Worm (Caenorhabditis elegans) whole organism, late embryonic: ENCODE results near the gene B0285.6.

Experiments
- C08G9.2 ChIP-seq: sonication (generic microtip); optimal IDR thresholded peaks from 2 replicates; lab custom pipeline; 2016; ENCODE audit warnings: mild to moderate bottlenecking, missing genetic modification characterization, moderate library complexity, missing compliant biosample characterization
- K09A11.1 ChIP-seq: sonication (generic microtip); optimal IDR thresholded peaks from 2 replicates; lab custom pipeline; 2017; ENCODE audit warnings: antibody characterized with exemption, mild to moderate bottlenecking, missing genetic modification characterization, missing compliant biosample characterization; ENCODE audit not compliant: insufficient read depth
- T23F11.4 ChIP-seq: fragments of 200-800 bp; sonication (Bioruptor generic); optimal IDR thresholded peaks from 2 replicates; lab custom pipeline; 2018; ENCODE audit warnings: mild to moderate bottlenecking, missing genetic modification characterization, missing compliant biosample characterization
- ahr-1 ChIP-seq: sonication (generic microtip); optimal IDR thresholded peaks from 2 replicates; lab custom pipeline; 2016; ENCODE audit warnings: missing genetic modification characterization, missing compliant biosample characterization
- ceh-18 ChIP-seq: sonication (generic microtip); optimal IDR thresholded peaks from 2 replicates; lab custom pipeline; 2016; ENCODE audit warnings: missing genetic modification characterization, missing compliant biosample characterization
- ceh-2 ChIP-seq: sonication (generic microtip); optimal IDR thresholded peaks from 2 replicates; lab custom pipeline; 2016; ENCODE audit warnings: missing genotype, missing genetic modification characterization, missing compliant biosample characterization
- ceh-22 ChIP-seq: sonication (generic microtip); optimal IDR thresholded peaks from 2 replicates; lab custom pipeline; 2017; ENCODE audit warnings: missing biosample characterization, missing genetic modification characterization
- ceh-24 ChIP-seq: sonication (generic microtip); optimal IDR thresholded peaks from 2 replicates; lab custom pipeline; 2016; ENCODE audit warnings: mild to moderate bottlenecking, missing genetic modification characterization, missing compliant biosample characterization
- ceh-30 ChIP-seq: fragments of 150-350 bp; optimal IDR thresholded peaks from 2 replicates; lab custom pipeline; 2014; ENCODE audit warnings: missing biosample characterization, missing genetic modification characterization
- ceh-45 ChIP-seq: fragments of 200-800 bp; sonication (Bioruptor generic); IDR thresholded peaks from 2 replicates; pipeline ENCODE4 v1.3.6; 2022; ENCODE audit warnings: missing genetic modification reagents, missing genetic modification characterization, missing compliant biosample characterization
- ceh-48 ChIP-seq: sonication (generic microtip); optimal IDR thresholded peaks from 2 replicates; lab custom pipeline; 2016; ENCODE audit warnings: missing genetic modification characterization, inconsistent platforms, missing compliant biosample characterization
- dve-1 ChIP-seq: sonication (generic microtip); optimal IDR thresholded peaks from 2 replicates; lab custom pipeline; 2017; ENCODE audit warnings: antibody characterized with exemption, mild to moderate bottlenecking, missing genetic modification characterization, missing compliant biosample characterization
- elt-2 ChIP-seq: sonication (generic microtip); optimal IDR thresholded peaks from 2 replicates; lab custom pipeline; 2016; ENCODE audit warnings: missing genetic modification reagents, missing genetic modification characterization, missing compliant biosample characterization
- fkh-10 ChIP-seq: fragments of 150-350 bp; optimal IDR thresholded peaks from 2 replicates; lab custom pipeline; 2014; ENCODE audit warnings: missing biosample characterization, missing genetic modification reagents, missing genetic modification characterization
- fkh-6 ChIP-seq: sonication (generic microtip); optimal IDR thresholded peaks from 2 replicates; lab custom pipeline; 2016; ENCODE audit warnings: missing genetic modification characterization, missing compliant biosample characterization
- hlh-13 ChIP-seq: fragments of 200-800 bp; sonication (Bioruptor generic); optimal IDR thresholded peaks from 2 replicates; lab custom pipeline; 2018; ENCODE audit warnings: mild to moderate bottlenecking, missing genetic modification characterization, missing compliant biosample characterization
- hlh-8 ChIP-seq: sonication (generic microtip); optimal IDR thresholded peaks from 2 replicates; lab custom pipeline; 2016; ENCODE audit warnings: missing genotype, missing genetic modification characterization, missing compliant biosample characterization
- lim-6 ChIP-seq: sonication (generic microtip); optimal IDR thresholded peaks from 2 replicates; lab custom pipeline; 2016; ENCODE audit warnings: missing genetic modification characterization, missing compliant biosample characterization
- madf-2 ChIP-seq: sonication (generic microtip); optimal IDR thresholded peaks from 2 replicates; lab custom pipeline; 2017; ENCODE audit warnings: missing genetic modification characterization, missing compliant biosample characterization
- nfya-1 ChIP-seq: sonication (generic microtip); optimal IDR thresholded peaks from 2 replicates; lab custom pipeline; 2017; ENCODE audit warnings: missing genetic modification characterization, mild to moderate bottlenecking, missing compliant biosample characterization, antibody characterized with exemption, moderate library complexity
- nhr-11 ChIP-seq: fragments of 150-350 bp; optimal IDR thresholded peaks from 2 replicates; lab custom pipeline; 2014; ENCODE audit warnings: missing biosample characterization, missing genetic modification characterization
- npax-4 ChIP-seq: sonication (generic microtip); optimal IDR thresholded peaks from 2 replicates; lab custom pipeline; 2016; ENCODE audit warnings: missing genetic modification characterization, missing compliant biosample characterization
- pag-3 ChIP-seq: sonication (generic microtip); optimal IDR thresholded peaks from 2 replicates; lab custom pipeline; 2016; ENCODE audit warnings: missing compliant biosample characterization, missing genetic modification characterization, borderline replicate concordance
- pax-1 ChIP-seq: fragments of 150-350 bp; optimal IDR thresholded peaks from 2 replicates; lab custom pipeline; 2014; ENCODE audit warnings: missing biosample characterization, missing genetic modification characterization
- pha-2 ChIP-seq: sonication (generic microtip); optimal IDR thresholded peaks from 2 replicates; lab custom pipeline; 2017; ENCODE audit warnings: mild to moderate bottlenecking, missing genetic modification characterization, missing compliant biosample characterization
- pha-4 ChIP-seq: fragments of 150-350 bp; optimal IDR thresholded peaks from 2 replicates; lab custom pipeline; 2018; ENCODE audit warnings: missing biosample characterization, missing genetic modification reagents, missing genetic modification characterization
- pqm-1 ChIP-seq: sonication (generic microtip); optimal IDR thresholded peaks from 2 replicates; lab custom pipeline; 2016; ENCODE audit warnings: missing genetic modification characterization, missing compliant biosample characterization
- rnt-1 ChIP-seq: sonication (generic microtip); optimal IDR thresholded peaks from 2 replicates; lab custom pipeline; 2016; ENCODE audit warnings: missing genetic modification characterization, missing compliant biosample characterization
- sdc-2 ChIP-seq: sonication (generic microtip); optimal IDR thresholded peaks from 2 replicates; lab custom pipeline; 2016; ENCODE audit warnings: missing genotype, missing genetic modification characterization, missing compliant biosample characterization
- sox-2 ChIP-seq: fragments of 200-800 bp; sonication (Bioruptor generic); IDR thresholded peaks from 2 replicates; pipeline ENCODE4 v1.3.6; 2022; ENCODE audit warnings: missing genetic modification reagents, missing genetic modification characterization, missing compliant biosample characterization
- ttx-3 ChIP-seq: sonication (generic microtip); optimal IDR thresholded peaks from 2 replicates; lab custom pipeline; 2016; ENCODE audit warnings: missing genetic modification reagents, missing genetic modification characterization, missing compliant biosample characterization
- unc-42 ChIP-seq: sonication (generic microtip); optimal IDR thresholded peaks from 2 replicates; lab custom pipeline; 2016; ENCODE audit warnings: missing genotype, missing genetic modification characterization, missing compliant biosample characterization
- zip-5 ChIP-seq: sonication (generic microtip); optimal IDR thresholded peaks from 2 replicates; lab custom pipeline; 2016; ENCODE audit warnings: missing genetic modification characterization, missing compliant biosample characterization

The B0285.6 gene

ce11 chrIII:4349799-4350198, at the start of gene B0285.6:
B0285.6 (plus strand) TSS chrIII:4350099.
- TF ChIP-seq pha-4 (tag; lab: Kevin White, UChicago) (no peak), pax-1 (tag; lab: Kevin White, UChicago) (no peak), dve-1 (tag; lab: Kevin White, UChicago) (no peak), lim-6 (tag; lab: Kevin White, UChicago) (no peak), fkh-6 (tag; lab: Kevin White, UChicago) (no peak), sox-2 (GFP tag; lab: Robert Waterston, UW) (no peak), ceh-30 (tag; lab: Kevin White, UChicago) (no peak), ceh-24 (tag; lab: Kevin White, UChicago) (no peak), ceh-45 (GFP tag; lab: Robert Waterston, UW) (no peak), ahr-1 (tag; lab: Kevin White, UChicago) (no peak), C08G9.2 (no peak), K09A11.1 (tag; lab: Kevin White, UChicago) (no peak), T23F11.4 (GFP tag; lab: Kevin White, UChicago) (no peak)

ce11 chrIII:4300989-4301498, 48.9 kb upstream of the B0285.6 start, which contains the start of gene R10E4.11:
R10E4.11 (minus strand) TSS chrIII:4301039.
- TF ChIP-seq zip-5 (tag; lab: Kevin White, UChicago), result no peak
- TF ChIP-seq ceh-48 (tag; lab: Kevin White, UChicago), result peak; percentile 75
- TF ChIP-seq rnt-1 (tag; lab: Kevin White, UChicago), result no peak

ce11 chrIII:4302293-4302692, 47.6 kb upstream of the B0285.6 start, which contains the start of gene R10E4.9:
R10E4.9 (minus strand) TSS chrIII:4302393.
- no peak for TF ChIP-seq ceh-2
- TF ChIP-seq nfya-1 (tag; lab: Kevin White, UChicago), result no peak
- no peak for TF ChIP-seq madf-2 (tag; lab: Kevin White, UChicago)
- TF ChIP-seq hlh-8, result no peak
- no peak for TF ChIP-seq pha-2 (tag; lab: Kevin White, UChicago)
- TF ChIP-seq pqm-1 (tag; lab: Kevin White, UChicago), result no peak
- TF ChIP-seq ttx-3 (tag; lab: Kevin White, UChicago), result no peak
- no peak for TF ChIP-seq ceh-18 (tag; lab: Kevin White, UChicago)
- no peak for TF ChIP-seq lim-6 (tag; lab: Kevin White, UChicago)
- TF ChIP-seq unc-42 (tag; lab: Kevin White, UChicago), result no peak
- no peak for TF ChIP-seq hlh-13 (GFP tag; lab: Kevin White, UChicago)
- no peak for TF ChIP-seq sdc-2 (tag; lab: Kevin White, UChicago)
- no peak for TF ChIP-seq fkh-10 (GFP tag; lab: Kevin White, UChicago)
- no peak for TF ChIP-seq fkh-6 (tag; lab: Kevin White, UChicago)
- TF ChIP-seq ceh-22 (tag; lab: Kevin White, UChicago), result no peak

ce11 chrIII:4302780-4303179, 47.1 kb upstream of the B0285.6 start:
- TF ChIP-seq npax-4, result no peak

- TF ChIP-seq elt-2 (tag; lab: Kevin White, UChicago) (no peak), nhr-11 (tag; lab: Kevin White, UChicago) (no peak), pag-3 (tag; lab: Kevin White, UChicago) (no peak), fkh-6 (tag; lab: Kevin White, UChicago) (no peak)
Observed at ce11 chrIII:4309303-4309702, 40.6 kb upstream of the B0285.6 start.
